Fruit fly (Drosophila melanogaster): ENCODE measurements around the gene tsg.

DNA sequence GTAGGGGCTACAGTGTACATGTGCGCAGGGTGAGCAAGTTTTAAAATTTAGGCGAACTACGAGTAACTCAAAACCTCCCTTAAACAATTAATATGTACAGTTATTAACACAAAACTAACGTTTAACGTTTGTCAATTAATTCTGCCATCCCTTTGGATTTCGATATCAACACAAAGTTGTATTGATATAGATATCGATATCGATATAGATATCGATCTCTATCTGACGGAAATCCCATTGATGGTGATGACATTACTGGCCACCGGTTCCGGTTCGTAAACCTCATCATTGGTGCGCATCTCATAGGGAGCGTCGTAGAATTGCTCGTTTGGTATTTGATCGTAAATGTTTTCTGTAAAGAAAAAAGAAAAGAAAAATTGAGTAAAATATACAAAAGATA, 4.5 kb upstream of the tsg start:
- TF ChIP-seq CG9817 (tag; optimal IDR thresholded peaks at IDR 0.05) (no peak), sd (tag; optimal IDR thresholded peaks at IDR 0.05) (no peak), CoRest (tag; optimal IDR thresholded peaks at IDR 0.05) (no peak), CHES-1-like (GFP tag; optimal IDR thresholded peaks at IDR 0.05) (no peak), wor (GFP tag; IDR thresholded peaks at IDR 0.05) (no peak), nerfin-1 (tag; optimal IDR thresholded peaks at IDR 0.05) (no peak), CG4282 (GFP tag; optimal IDR thresholded peaks at IDR 0.05) (no peak)
